Fruit fly (Drosophila melanogaster) whole organism, prepupa: ENCODE measurements around the gene Npc1a.

Experiments
- CG10669 ChIP-seq: fragments of 200-800 bp; sonication (Bioruptor generic); optimal IDR thresholded peaks from 3 replicates; lab custom pipeline; 2018; ENCODE audit warnings: missing biosample characterization, mild to moderate bottlenecking, missing genetic modification characterization, moderate library complexity
- CG11294 ChIP-seq: fragments of 200-800 bp; sonication (Bioruptor generic); IDR thresholded peaks from 2 replicates; pipeline ENCODE4 v1.3.6; 2022; ENCODE audit warnings: missing biosample characterization, missing genetic modification characterization
- CG11902 ChIP-seq: fragments of 200-800 bp; sonication (Bioruptor generic); optimal IDR thresholded peaks from 3 replicates; lab custom pipeline; 2016; ENCODE audit warnings: missing biosample characterization, missing genetic modification characterization
- CG1621 ChIP-seq: fragments of 200-800 bp; sonication (Bioruptor generic); optimal IDR thresholded peaks from 3 replicates; lab custom pipeline; 2018; ENCODE audit warnings: missing biosample characterization, mild to moderate bottlenecking, missing genetic modification characterization
- CG16779 ChIP-seq: fragments of 200-800 bp; sonication (Bioruptor generic); optimal IDR thresholded peaks from 3 replicates; lab custom pipeline; 2017; ENCODE audit warnings: missing biosample characterization, mild to moderate bottlenecking, missing genetic modification characterization
- CG3032 ChIP-seq: fragments of 200-800 bp; optimal IDR thresholded peaks from 2 replicates; lab custom pipeline; 2019; ENCODE audit warnings: missing biosample characterization, mild to moderate bottlenecking, missing genetic modification characterization, moderate library complexity
- CG31627 ChIP-seq: fragments of 200-800 bp; sonication (Bioruptor generic); optimal IDR thresholded peaks from 3 replicates; lab custom pipeline; 2016; ENCODE audit warnings: missing biosample characterization, missing genetic modification characterization
- CG32006 ChIP-seq: fragments of 200-800 bp; sonication (Bioruptor generic); optimal IDR thresholded peaks from 3 replicates; lab custom pipeline; 2017; ENCODE audit warnings: missing biosample characterization, mild to moderate bottlenecking, missing genetic modification characterization
- CG4318 ChIP-seq: fragments of 200-800 bp; sonication (Bioruptor generic); optimal IDR thresholded peaks from 3 replicates; lab custom pipeline; 2017; ENCODE audit warnings: missing biosample characterization, mild to moderate bottlenecking, missing genetic modification characterization
- CG6276 ChIP-seq: fragments of 200-800 bp; sonication (Bioruptor generic); optimal IDR thresholded peaks from 2 replicates; lab custom pipeline; 2017; ENCODE audit warnings: missing biosample characterization, mild to moderate bottlenecking, missing genetic modification characterization
- CG6792 ChIP-seq: fragments of 200-800 bp; sonication (Bioruptor generic); optimal IDR thresholded peaks from 3 replicates; lab custom pipeline; 2016; ENCODE audit warnings: missing biosample characterization, missing genetic modification characterization
- CG6808 ChIP-seq: fragments of 200-800 bp; sonication (Bioruptor generic); optimal IDR thresholded peaks from 3 replicates; lab custom pipeline; 2017; ENCODE audit warnings: missing biosample characterization, missing genetic modification characterization, mild to moderate bottlenecking, moderate library complexity, missing genetic modification reagents
- CG6854 ChIP-seq: fragments of 200-800 bp; sonication (Bioruptor generic); optimal IDR thresholded peaks from 2 replicates; lab custom pipeline; 2017; ENCODE audit warnings: missing biosample characterization, mild to moderate bottlenecking, missing genetic modification characterization
- CG8319 ChIP-seq: fragments of 200-800 bp; sonication (Bioruptor generic); optimal IDR thresholded peaks from 3 replicates; lab custom pipeline; 2016; ENCODE audit warnings: missing biosample characterization, missing genetic modification characterization
- Eip75B ChIP-seq: fragments of 200-800 bp; sonication (Bioruptor generic); optimal IDR thresholded peaks from 3 replicates; lab custom pipeline; 2016; ENCODE audit warnings: missing biosample characterization, missing genetic modification characterization
- Eip78C ChIP-seq: fragments of 200-800 bp; sonication (Bioruptor generic); peaks from one replicate; lab custom pipeline; 2016; ENCODE audit warnings: missing biosample characterization, missing genetic modification characterization
- Ets21C ChIP-seq: fragments of 200-800 bp; sonication (Bioruptor generic); optimal IDR thresholded peaks from 3 replicates; lab custom pipeline; 2016; ENCODE audit warnings: missing biosample characterization, missing genetic modification characterization
- Ets96B ChIP-seq: fragments of 200-800 bp; optimal IDR thresholded peaks from 2 replicates; lab custom pipeline; 2019; ENCODE audit warnings: missing biosample characterization, mild to moderate bottlenecking, missing genetic modification characterization, moderate library complexity
- Gug ChIP-seq: fragments of 200-800 bp; sonication (Bioruptor generic); IDR thresholded peaks from 2 replicates; pipeline ENCODE4 v1.3.6; 2022; ENCODE audit warnings: missing biosample characterization, missing genetic modification characterization
- Hr4 ChIP-seq: fragments of 200-800 bp; sonication (Bioruptor generic); optimal IDR thresholded peaks from 3 replicates; lab custom pipeline; 2016; ENCODE audit warnings: missing biosample characterization, missing genetic modification characterization
- Met ChIP-seq: fragments of 200-800 bp; sonication (Bioruptor generic); optimal IDR thresholded peaks from 3 replicates; lab custom pipeline; 2016; ENCODE audit warnings: missing biosample characterization, missing genetic modification characterization
- OdsH ChIP-seq: fragments of 200-800 bp; sonication (Bioruptor generic); optimal IDR thresholded peaks from 3 replicates; lab custom pipeline; 2016; ENCODE audit warnings: missing biosample characterization, missing genetic modification characterization
- Smox ChIP-seq: fragments of 200-800 bp; sonication (Bioruptor generic); optimal IDR thresholded peaks from 3 replicates; lab custom pipeline; 2016; ENCODE audit warnings: missing biosample characterization, missing genetic modification characterization
- Sox102F ChIP-seq: fragments of 200-800 bp; sonication (Bioruptor generic); optimal IDR thresholded peaks from 2 replicates; lab custom pipeline; 2016; ENCODE audit warnings: missing biosample characterization, mild to moderate bottlenecking, missing genetic modification characterization
- Sox14 ChIP-seq: fragments of 200-800 bp; sonication (Bioruptor generic); optimal IDR thresholded peaks from 3 replicates; lab custom pipeline; 2016; ENCODE audit warnings: missing biosample characterization, missing genetic modification characterization
- Sox15 ChIP-seq: fragments of 200-800 bp; sonication (Bioruptor generic); optimal IDR thresholded peaks from 3 replicates; lab custom pipeline; 2016; ENCODE audit warnings: missing biosample characterization, missing genetic modification characterization
- achi ChIP-seq: fragments of 200-800 bp; sonication (Bioruptor generic); optimal IDR thresholded peaks from 3 replicates; lab custom pipeline; 2016; ENCODE audit warnings: missing biosample characterization, missing genetic modification characterization
- acj6 ChIP-seq: fragments of 200-800 bp; sonication (Bioruptor generic); optimal IDR thresholded peaks from 3 replicates; lab custom pipeline; 2016; ENCODE audit warnings: missing biosample characterization, missing genetic modification characterization
- cyc ChIP-seq: fragments of 200-800 bp; sonication (Bioruptor generic); optimal IDR thresholded peaks from 3 replicates; lab custom pipeline; 2016; ENCODE audit warnings: missing biosample characterization, missing genetic modification characterization
- dac ChIP-seq: fragments of 200-800 bp; sonication (Bioruptor generic); optimal IDR thresholded peaks from 2 replicates; lab custom pipeline; 2017; ENCODE audit warnings: missing biosample characterization, mild to moderate bottlenecking, missing genetic modification characterization
- dsx ChIP-seq: fragments of 200-800 bp; optimal IDR thresholded peaks from 3 replicates; lab custom pipeline; 2019; ENCODE audit warnings: missing biosample characterization, mild to moderate bottlenecking, missing genetic modification characterization, moderate library complexity; ENCODE audit not compliant: poor library complexity, severe bottlenecking
- eg ChIP-seq: fragments of 200-800 bp; sonication (Bioruptor generic); IDR thresholded peaks from 3 replicates; pipeline ENCODE4 v1.3.6; 2022; ENCODE audit warnings: missing biosample characterization, missing genetic modification characterization
- esn ChIP-seq: fragments of 200-800 bp; sonication (Bioruptor generic); optimal IDR thresholded peaks from 2 replicates; lab custom pipeline; 2016; ENCODE audit warnings: missing biosample characterization, mild to moderate bottlenecking, missing genetic modification characterization, moderate library complexity
- fd59A ChIP-seq: fragments of 200-800 bp; sonication (Bioruptor generic); optimal IDR thresholded peaks from 2 replicates; lab custom pipeline; 2017; ENCODE audit warnings: missing biosample characterization, mild to moderate bottlenecking, missing genetic modification characterization, missing genetic modification reagents
- fkh ChIP-seq: fragments of 200-800 bp; sonication (Bioruptor generic); optimal IDR thresholded peaks from 3 replicates; lab custom pipeline; 2017; ENCODE audit warnings: missing biosample characterization, mild to moderate bottlenecking, missing genetic modification characterization, moderate library complexity
- lz ChIP-seq: fragments of 200-800 bp; sonication (Bioruptor generic); optimal IDR thresholded peaks from 3 replicates; lab custom pipeline; 2016; ENCODE audit warnings: missing biosample characterization, missing genetic modification characterization
- pdm3 ChIP-seq: fragments of 200-800 bp; sonication (Bioruptor generic); optimal IDR thresholded peaks from 3 replicates; lab custom pipeline; 2016; ENCODE audit warnings: missing biosample characterization, missing genetic modification characterization
- spab ChIP-seq: fragments of 200-800 bp; sonication (Bioruptor generic); optimal IDR thresholded peaks from 2 replicates; lab custom pipeline; 2017; ENCODE audit warnings: missing biosample characterization, mild to moderate bottlenecking, missing genetic modification characterization, missing genetic modification reagents
- ss ChIP-seq, 2 experiments: fragments of 200-800 bp; sonication (Bioruptor generic); optimal IDR thresholded peaks; 2 replicates in 1 of 2; 3 replicates in 1 of 2; lab custom pipeline; 2017 to 2018; ENCODE audit warnings: mild to moderate bottlenecking in 2 of 2, missing biosample characterization in 2 of 2, missing genetic modification characterization in 2 of 2, moderate library complexity in 1 of 2
- topi ChIP-seq: fragments of 200-800 bp; sonication (Bioruptor generic); optimal IDR thresholded peaks from 3 replicates; lab custom pipeline; 2016; ENCODE audit warnings: missing biosample characterization, missing genetic modification characterization

The Npc1a gene

DNA sequence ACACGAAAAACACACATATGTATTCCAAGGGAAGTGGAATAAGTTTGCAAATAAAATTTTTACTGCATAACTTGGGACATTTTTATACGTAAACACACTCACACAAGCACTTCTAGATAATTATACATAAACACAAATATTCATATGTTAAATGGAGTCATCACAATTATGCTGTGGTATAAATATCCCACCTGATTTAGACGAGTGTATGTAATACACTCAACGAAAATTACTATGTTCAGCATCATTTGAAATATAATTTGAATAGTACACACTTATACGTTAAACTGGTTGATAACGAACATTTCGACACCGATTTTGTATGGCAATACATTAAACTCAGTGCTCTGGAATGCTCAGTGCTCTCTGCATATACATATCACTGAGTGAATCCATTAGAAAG is 10.1 kb upstream of the Npc1a start (continued):
- TF ChIP-seq eg (GFP tag; lab: Robert Waterston, UW) (no peak), Sox15 (peak; percentile 2), acj6 (GFP tag; lab: Kevin White, UChicago) (peak; percentile 43), dac (peak; percentile 24), CG11902 (no peak), CG16779 (tag; lab: Kevin White, UChicago) (no peak), OdsH (peak; percentile 57), topi (GFP tag; lab: Kevin White, UChicago) (peak; percentile 61), CG1621 (tag; lab: Kevin White, UChicago) (no peak), CG10669 (GFP tag; lab: Kevin White, UChicago) (peak; percentile 51), Smox (GFP tag; lab: Kevin White, UChicago) (no peak), Met (GFP tag; lab: Kevin White, UChicago) (peak; percentile 54), Sox102F (GFP tag; lab: Kevin White, UChicago) (peak; percentile 45), Eip75B (peak; percentile 58), spab (GFP tag; lab: Kevin White, UChicago) (no peak), CG11294 (GFP tag; lab: Robert Waterston, UW) (no peak), dsx (GFP tag; lab: Kevin White, UChicago) (peak; percentile 17), fd59A (GFP tag; lab: Kevin White, UChicago) (no peak)

DNA sequence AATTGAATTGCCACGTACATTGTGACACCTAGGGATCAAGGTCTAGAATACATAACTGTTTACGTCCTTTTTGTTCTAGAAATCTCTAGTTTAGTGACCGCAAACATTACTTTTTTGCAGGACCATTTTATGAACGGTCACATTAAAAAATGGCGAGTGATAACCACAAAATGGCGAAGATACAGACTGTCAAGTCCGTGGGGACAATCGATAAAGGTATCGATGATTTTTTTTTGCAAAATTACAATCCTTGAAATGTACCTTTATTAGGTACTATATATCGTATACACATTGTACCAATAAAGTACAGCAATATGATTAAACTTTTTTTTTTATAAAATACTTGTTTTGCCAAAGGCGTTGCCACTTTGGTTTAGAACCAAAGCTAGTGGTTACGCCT is 9.4 kb upstream of the Npc1a start:
- peak; percentile 9 for TF ChIP-seq achi (GFP tag; lab: Kevin White, UChicago)
- no peak for TF ChIP-seq Hr4 (GFP tag; lab: Kevin White, UChicago)
- no peak for TF ChIP-seq CG6276
- TF ChIP-seq Eip78C (GFP tag; lab: Kevin White, UChicago) = peak; percentile 40

dm6 chr2L:10226724-10227407 is 5.8 kb upstream of the Npc1a start, which contains the start of gene CG5708:
Gene CG5708 (minus strand): TSS chr2L:10226808.
- peak; percentile 2 for TF ChIP-seq topi (GFP tag; lab: Kevin White, UChicago)
- TF ChIP-seq Eip78C (GFP tag; lab: Kevin White, UChicago) = peak; percentile 63
- TF ChIP-seq Gug = no peak
- no peak for TF ChIP-seq CG1621 (tag; lab: Kevin White, UChicago)
- peak; percentile 35 for TF ChIP-seq dsx (GFP tag; lab: Kevin White, UChicago)
- TF ChIP-seq Met (GFP tag; lab: Kevin White, UChicago) = peak; percentile 37
- peak; percentile 36 for TF ChIP-seq fkh
- TF ChIP-seq Ets21C (GFP tag; lab: Kevin White, UChicago) = no peak
- TF ChIP-seq achi (GFP tag; lab: Kevin White, UChicago) = peak; percentile 35
- TF ChIP-seq CG6792 = no peak
- TF ChIP-seq lz (GFP tag; lab: Kevin White, UChicago) = peak; percentile 13
- TF ChIP-seq Sox14 (GFP tag; lab: Kevin White, UChicago) = peak; percentile 9
- TF ChIP-seq esn (GFP tag; lab: Kevin White, UChicago) = peak; percentile 32
- peak in 1 of 2 experiments; percentile 20 for TF ChIP-seq ss (GFP tag; optimal IDR thresholded peaks at IDR 0.05; lab: Kevin White, UChicago)
- peak; percentile 31 for TF ChIP-seq CG3032 (tag; lab: Kevin White, UChicago)
- TF ChIP-seq cyc (GFP tag; lab: Kevin White, UChicago) = peak; percentile 18

- TF ChIP-seq CG6854 (GFP tag; lab: Kevin White, UChicago) = no peak
- no peak for TF ChIP-seq pdm3 (GFP tag; lab: Kevin White, UChicago)
- no peak for TF ChIP-seq CG31627 (GFP tag; lab: Kevin White, UChicago)
- no peak for TF ChIP-seq CG6808 (GFP tag; lab: Kevin White, UChicago)
- no peak for TF ChIP-seq OdsH
- TF ChIP-seq CG10669 (GFP tag; lab: Kevin White, UChicago) = no peak
- TF ChIP-seq Ets96B (tag; lab: Kevin White, UChicago) = no peak
- TF ChIP-seq CG4318 (GFP tag; lab: Kevin White, UChicago) = no peak
- TF ChIP-seq dac = no peak
- no peak for TF ChIP-seq CG8319
- no peak for TF ChIP-seq CG32006 (GFP tag; lab: Kevin White, UChicago)
- no peak for TF ChIP-seq CG16779 (tag; lab: Kevin White, UChicago)
- no peak for TF ChIP-seq esn (GFP tag; lab: Kevin White, UChicago)
- TF ChIP-seq Sox14 (GFP tag; lab: Kevin White, UChicago) = no peak
- TF ChIP-seq, all 60 proteins: peak for 0
Observed at dm6 chr2L:10226213-10226723, 5.3 kb upstream of the Npc1a start.
